Fruit fly (Drosophila melanogaster) whole organism, embryonic: Measurements from ENCODE around the gene Fbp2.
A peak's percentile ranks its signal among the peaks of the same experiment; 100 is the strongest.

Experiments used
- Ada2b ChIP-seq: fragments of 200-800 bp; sonication (Bioruptor generic); IDR thresholded peaks from 2 replicates; pipeline ENCODE4 v1.3.6; 2022; ENCODE audit warnings: missing biosample characterization, missing genetic modification characterization
- Blimp-1 ChIP-seq: fragments of 200-800 bp; sonication (Bioruptor generic); optimal IDR thresholded peaks from 3 replicates; lab custom pipeline; 2018; ENCODE audit warnings: missing biosample characterization, missing genetic modification characterization, mild to moderate bottlenecking, moderate library complexity, missing genetic modification reagents
- CG1024 ChIP-seq: fragments of 200-800 bp; sonication (Bioruptor generic); IDR thresholded peaks from 2 replicates; pipeline ENCODE4 v1.3.6; 2022; ENCODE audit warnings: missing biosample characterization, missing genetic modification characterization
- CG10274 ChIP-seq: fragments of 200-800 bp; sonication (Bioruptor generic); optimal IDR thresholded peaks from 3 replicates; lab custom pipeline; 2017; ENCODE audit warnings: missing biosample characterization, mild to moderate bottlenecking, missing genetic modification characterization
- CG11247 ChIP-seq: fragments of 200-800 bp; sonication (Bioruptor generic); IDR thresholded peaks from 2 replicates; pipeline ENCODE4 v1.3.6; 2022; ENCODE audit warnings: missing biosample characterization, missing genetic modification characterization
- CG1233 ChIP-seq: fragments of 200-800 bp; sonication (Bioruptor generic); optimal IDR thresholded peaks from 4 replicates; lab custom pipeline; 2018; ENCODE audit warnings: missing biosample characterization, mild to moderate bottlenecking, missing genetic modification characterization
- CG12391 ChIP-seq: fragments of 200-800 bp; sonication (Bioruptor generic); optimal IDR thresholded peaks from 3 replicates; lab custom pipeline; 2018; ENCODE audit warnings: missing biosample characterization, mild to moderate bottlenecking, missing genetic modification characterization, moderate library complexity
- CG13424 ChIP-seq: fragments of 200-800 bp; sonication (Bioruptor generic); optimal IDR thresholded peaks from 2 replicates; lab custom pipeline; 2019; ENCODE audit warnings: missing biosample characterization, mild to moderate bottlenecking, missing genetic modification characterization, moderate library complexity
- CG15601 ChIP-seq: fragments of 200-800 bp; sonication (Bioruptor generic); optimal IDR thresholded peaks from 3 replicates; lab custom pipeline; 2019; ENCODE audit warnings: missing biosample characterization, mild to moderate bottlenecking, missing genetic modification characterization, moderate library complexity
- CG16815 ChIP-seq: fragments of 200-800 bp; sonication (Bioruptor generic); optimal IDR thresholded peaks from 3 replicates; lab custom pipeline; 2017; ENCODE audit warnings: missing biosample characterization, mild to moderate bottlenecking, missing genetic modification characterization
- CG3163 ChIP-seq: fragments of 200-800 bp; sonication (Bioruptor generic); optimal IDR thresholded peaks from 3 replicates; lab custom pipeline; 2016; ENCODE audit warnings: missing biosample characterization, missing genetic modification characterization
- CG32767 ChIP-seq: fragments of 200-800 bp; sonication (Bioruptor generic); IDR thresholded peaks from 2 replicates; pipeline ENCODE4 v1.3.6; 2022; ENCODE audit warnings: missing biosample characterization, missing genetic modification characterization
- CG4360 ChIP-seq: fragments of 200-800 bp; sonication (Bioruptor generic); IDR thresholded peaks from 2 replicates; pipeline ENCODE4 v1.3.6; 2022; ENCODE audit warnings: missing biosample characterization, missing genetic modification characterization
- CG4617 ChIP-seq: fragments of 200-800 bp; sonication (Bioruptor generic); optimal IDR thresholded peaks from 3 replicates; lab custom pipeline; 2016; ENCODE audit warnings: missing biosample characterization, missing genetic modification characterization, borderline replicate concordance
- CG6791 ChIP-seq: fragments of 200-800 bp; sonication (Bioruptor generic); IDR thresholded peaks from 3 replicates; pipeline ENCODE4 v1.3.6; 2022; ENCODE audit warnings: missing biosample characterization, missing genetic modification characterization; ENCODE audit not compliant: partially characterized antibody
- CG7271 ChIP-seq: fragments of 200-800 bp; sonication (Bioruptor generic); optimal IDR thresholded peaks from 2 replicates; lab custom pipeline; 2018; ENCODE audit warnings: missing biosample characterization, mild to moderate bottlenecking, missing genetic modification characterization, moderate library complexity
- CG9817 ChIP-seq: fragments of 200-800 bp; sonication (Bioruptor generic); optimal IDR thresholded peaks from 2 replicates; lab custom pipeline; 2018; ENCODE audit warnings: missing biosample characterization, mild to moderate bottlenecking, missing genetic modification characterization, moderate library complexity
- CkIIα-i1 ChIP-seq: fragments of 200-800 bp; sonication (Bioruptor generic); IDR thresholded peaks from 2 replicates; pipeline ENCODE4 v1.3.6; 2022; ENCODE audit warnings: missing biosample characterization, missing genetic modification characterization
- D19A ChIP-seq: fragments of 200-800 bp; optimal IDR thresholded peaks from 3 replicates; lab custom pipeline; 2019; ENCODE audit warnings: missing biosample characterization, mild to moderate bottlenecking, missing genetic modification characterization, moderate library complexity
- Dref ChIP-seq: fragments of 200-800 bp; sonication (Bioruptor generic); IDR thresholded peaks from 2 replicates; pipeline ENCODE4 v1.3.6; 2022; ENCODE audit warnings: missing biosample characterization, missing genetic modification characterization
- Fer1 ChIP-seq: fragments of 200-800 bp; sonication (Bioruptor generic); optimal IDR thresholded peaks from 2 replicates; lab custom pipeline; 2017; ENCODE audit warnings: missing biosample characterization, mild to moderate bottlenecking, missing genetic modification characterization
- H2.0 ChIP-seq: fragments of 200-800 bp; sonication (Bioruptor generic); IDR thresholded peaks from 2 replicates; pipeline ENCODE4 v1.3.6; 2022; ENCODE audit warnings: missing biosample characterization, missing genetic modification characterization
- Hmx ChIP-seq: fragments of 200-800 bp; sonication (Bioruptor generic); optimal IDR thresholded peaks from 2 replicates; lab custom pipeline; 2016; ENCODE audit warnings: missing biosample characterization, missing genetic modification characterization
- Lpt ChIP-seq: fragments of >200 bp; optimal IDR thresholded peaks from 2 replicates; lab custom pipeline; 2018; ENCODE audit warnings: missing biosample characterization, missing genetic modification characterization
- NFAT ChIP-seq: fragments of 200-800 bp; sonication (Bioruptor generic); IDR thresholded peaks from 2 replicates; pipeline ENCODE4 v1.3.6; 2022; ENCODE audit warnings: missing biosample characterization, missing genetic modification characterization
- Nf-YA ChIP-seq: fragments of 200-800 bp; sonication (Bioruptor generic); IDR thresholded peaks from 2 replicates; pipeline ENCODE4 v1.3.6; 2022; ENCODE audit warnings: missing biosample characterization, missing genetic modification characterization
- NfI ChIP-seq: fragments of 200-800 bp; sonication (Bioruptor generic); optimal IDR thresholded peaks from 3 replicates; lab custom pipeline; 2018; ENCODE audit warnings: missing biosample characterization, mild to moderate bottlenecking, missing genetic modification characterization, moderate library complexity
- Poxn ChIP-seq: fragments of 200-800 bp; sonication (Bioruptor generic); IDR thresholded peaks from 2 replicates; pipeline ENCODE4 v1.3.6; 2022; ENCODE audit warnings: missing biosample characterization, missing genetic modification characterization
- Sin3A ChIP-seq: fragments of >200 bp; optimal IDR thresholded peaks from 2 replicates; lab custom pipeline; 2018
- ac ChIP-seq: fragments of 200-800 bp; sonication (Bioruptor generic); optimal IDR thresholded peaks from 3 replicates; lab custom pipeline; 2017; ENCODE audit warnings: missing biosample characterization, mild to moderate bottlenecking, missing genetic modification characterization
- chm ChIP-seq: fragments of 200-800 bp; sonication (Bioruptor generic); IDR thresholded peaks from 2 replicates; pipeline ENCODE4 v1.3.6; 2022; ENCODE audit warnings: missing biosample characterization, missing genetic modification characterization
- corto ChIP-seq: fragments of 200-800 bp; sonication (Bioruptor generic); optimal IDR thresholded peaks from 2 replicates; lab custom pipeline; 2016; ENCODE audit warnings: missing biosample characterization, mild to moderate bottlenecking, missing genetic modification characterization, moderate library complexity
- dimm ChIP-seq: fragments of 200-800 bp; sonication (Bioruptor generic); IDR thresholded peaks from 2 replicates; pipeline ENCODE4 v1.3.6; 2022; ENCODE audit warnings: missing biosample characterization, missing genetic modification characterization
- ewg ChIP-seq: fragments of 200-800 bp; sonication (Bioruptor generic); optimal IDR thresholded peaks from 3 replicates; lab custom pipeline; 2017; ENCODE audit warnings: mild to moderate bottlenecking, missing biosample characterization, missing genetic modification reagents, missing genetic modification characterization
- fd3F ChIP-seq: fragments of 200-800 bp; sonication (Bioruptor generic); optimal IDR thresholded peaks from 2 replicates; lab custom pipeline; 2018; ENCODE audit warnings: missing biosample characterization, mild to moderate bottlenecking, missing genetic modification characterization, moderate library complexity
- gsb ChIP-seq: fragments of 200-800 bp; sonication (Bioruptor generic); IDR thresholded peaks from 2 replicates; pipeline ENCODE4 v1.3.6; 2022; ENCODE audit warnings: missing biosample characterization, missing genetic modification characterization
- ham ChIP-seq: fragments of 200-800 bp; sonication (Bioruptor generic); IDR thresholded peaks from 2 replicates; pipeline ENCODE4 v1.3.6; 2022; ENCODE audit warnings: missing biosample characterization, missing genetic modification characterization
- kah ChIP-seq: fragments of 200-800 bp; sonication (Bioruptor generic); optimal IDR thresholded peaks from 2 replicates; lab custom pipeline; 2018; ENCODE audit warnings: missing biosample characterization, mild to moderate bottlenecking, missing genetic modification characterization
- ken ChIP-seq: fragments of 200-800 bp; sonication (Bioruptor generic); IDR thresholded peaks from 3 replicates; pipeline ENCODE4 v1.3.6; 2022; ENCODE audit warnings: missing biosample characterization, missing genetic modification characterization
- lbe ChIP-seq: fragments of 200-800 bp; sonication (Bioruptor generic); optimal IDR thresholded peaks from 2 replicates; lab custom pipeline; 2016; ENCODE audit warnings: missing biosample characterization, mild to moderate bottlenecking, missing genetic modification characterization
- lmd ChIP-seq: fragments of 200-800 bp; sonication (Bioruptor generic); IDR thresholded peaks from 2 replicates; pipeline ENCODE4 v1.3.6; 2022; ENCODE audit warnings: missing biosample characterization, missing genetic modification characterization
- mam ChIP-seq: fragments of 200-800 bp; sonication (Bioruptor generic); optimal IDR thresholded peaks from 3 replicates; lab custom pipeline; 2016; ENCODE audit warnings: missing biosample characterization, missing genetic modification characterization
- odd ChIP-seq: fragments of 200-800 bp; sonication (Bioruptor generic); optimal IDR thresholded peaks from 2 replicates; lab custom pipeline; 2017; ENCODE audit warnings: missing biosample characterization, mild to moderate bottlenecking, missing genetic modification characterization
- otp ChIP-seq: fragments of 200-800 bp; sonication (Bioruptor generic); IDR thresholded peaks from 3 replicates; pipeline ENCODE4, ENCODE4 v1.3.6; 2022; ENCODE audit warnings: missing biosample characterization, missing genetic modification characterization
- pzg ChIP-seq: fragments of 200-800 bp; sonication (Bioruptor generic); optimal IDR thresholded peaks from 3 replicates; lab custom pipeline; 2018; ENCODE audit warnings: missing biosample characterization, mild to moderate bottlenecking, missing genetic modification characterization, moderate library complexity
- ro ChIP-seq: fragments of 200-800 bp; sonication (Bioruptor generic); IDR thresholded peaks from 2 replicates; pipeline ENCODE4 v1.3.6; 2022; ENCODE audit warnings: missing biosample characterization, missing genetic modification characterization
- sob ChIP-seq: fragments of 200-800 bp; sonication (Bioruptor generic); IDR thresholded peaks from 2 replicates; pipeline ENCODE4 v1.3.6; 2022; ENCODE audit warnings: missing biosample characterization, missing genetic modification characterization
- tin ChIP-seq: fragments of 200-800 bp; sonication (Bioruptor generic); optimal IDR thresholded peaks from 3 replicates; lab custom pipeline; 2016; ENCODE audit warnings: missing biosample characterization, missing genetic modification characterization
- tio ChIP-seq: fragments of 200-800 bp; sonication (Bioruptor generic); optimal IDR thresholded peaks from 2 replicates; lab custom pipeline; 2017; ENCODE audit warnings: missing biosample characterization, missing genetic modification characterization, inconsistent platforms
- tx ChIP-seq: fragments of 200-800 bp; sonication (Bioruptor generic); optimal IDR thresholded peaks from 2 replicates; lab custom pipeline; 2016; ENCODE audit warnings: missing biosample characterization, missing genetic modification characterization
- z ChIP-seq: fragments of 200-800 bp; sonication (Bioruptor generic); IDR thresholded peaks from 3 replicates; pipeline ENCODE4 v1.3.6; 2022; ENCODE audit warnings: missing biosample characterization, missing genetic modification characterization

Fbp2 gene

DNA sequence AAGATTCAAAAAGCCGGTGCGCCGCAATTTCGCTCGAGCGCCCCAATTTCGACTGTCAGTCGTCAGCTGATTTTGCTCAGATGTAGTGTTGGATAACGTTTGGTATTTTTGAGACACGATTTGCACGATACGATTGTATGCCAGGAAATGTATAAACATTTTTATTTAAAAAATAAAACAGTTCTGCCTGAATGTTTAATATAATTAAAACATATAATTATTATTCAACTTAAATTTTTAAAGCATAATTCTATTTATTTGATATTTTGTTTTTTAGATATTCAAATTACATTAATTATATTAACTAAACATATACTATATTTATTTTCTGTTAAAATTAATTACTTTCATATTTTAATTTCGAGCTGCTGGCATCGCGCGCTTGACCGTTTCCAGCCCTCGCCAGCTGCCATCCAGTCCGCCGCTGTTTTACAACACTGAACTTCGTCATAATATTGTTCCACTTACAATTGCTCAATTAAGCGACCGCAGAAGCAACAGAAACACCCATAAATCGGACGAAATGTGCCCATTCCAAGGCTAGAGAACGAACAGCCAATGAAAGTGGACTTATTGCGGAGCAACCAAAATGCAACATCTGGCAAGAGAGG is 4.5 kb downstream of the Fbp2 start, which contains the start of the genes FucTB and scat (continued):
- peak; percentile 7 for TF ChIP-seq Sin3A (lab: Kevin White, UChicago)
- peak; percentile 92 for TF ChIP-seq ken (GFP tag; lab: Robert Waterston, UW)
- TF ChIP-seq z (GFP tag; lab: Robert Waterston, UW): 0 out of 3 replicates have a peak, but pooled peaks have one; percentile 25
- TF ChIP-seq NfI (GFP tag; lab: Kevin White, UChicago): peak; percentile 92
- TF ChIP-seq CG12391 (tag; lab: Kevin White, UChicago): peak; percentile 97
- no peak for TF ChIP-seq CkIIα-i1 (GFP tag; lab: Robert Waterston, UW)
- TF ChIP-seq CG6791 (GFP tag; lab: Robert Waterston, UW): no peak
- peak; percentile 87 for TF ChIP-seq lbe (GFP tag; lab: Kevin White, UChicago)
- peak; percentile 86 for TF ChIP-seq Fer1 (GFP tag; lab: Kevin White, UChicago)
- peak; percentile 39 for TF ChIP-seq corto (GFP tag; lab: Kevin White, UChicago)
- TF ChIP-seq kah (GFP tag; lab: Kevin White, UChicago): peak; percentile 50
- TF ChIP-seq tin (GFP tag; lab: Kevin White, UChicago): peak; percentile 92
- peak; percentile 89 for TF ChIP-seq H2.0 (GFP tag; lab: Robert Waterston, UW)
- no peak; the same call in 1 of the 2 replicates for TF ChIP-seq CG4360
- TF ChIP-seq pzg (GFP tag; lab: Kevin White, UChicago): peak; percentile 22
- TF ChIP-seq CG10274 (GFP tag; lab: Kevin White, UChicago): peak; percentile 69
- TF ChIP-seq Lpt (GFP tag; lab: Kevin White, UChicago): no peak
- peak; percentile 84 for TF ChIP-seq CG1233 (GFP tag; lab: Kevin White, UChicago)
- TF ChIP-seq dimm: peak; percentile 81
- TF ChIP-seq tx (GFP tag; lab: Kevin White, UChicago): peak; percentile 66
- TF ChIP-seq CG3163 (GFP tag; lab: Kevin White, UChicago): no peak
- peak; percentile 69; the same call in 1 of the 2 replicates for TF ChIP-seq Nf-YA
- TF ChIP-seq NFAT (GFP tag; lab: Robert Waterston, UW): peak; percentile 93
- TF ChIP-seq CG1024 (GFP tag; lab: Robert Waterston, UW): peak; percentile 56; the same call in 1 of the 2 replicates
- peak; percentile 92 for TF ChIP-seq lmd (GFP tag; lab: Robert Waterston, UW)
- TF ChIP-seq Ada2b: peak; percentile 86
- TF ChIP-seq Dref (GFP tag; lab: Robert Waterston, UW): 0 out of 2 replicates have a peak, but pooled peaks have one; percentile 38
- peak; percentile 75 for TF ChIP-seq Poxn (GFP tag; lab: Robert Waterston, UW)
- peak; percentile 88 for TF ChIP-seq CG7271 (tag; lab: Kevin White, UChicago)
- TF ChIP-seq otp (GFP tag; lab: Robert Waterston, UW): peak; percentile 71; the same call in 1 of the 3 replicates
- peak; percentile 97 for TF ChIP-seq CG13424 (tag; lab: Kevin White, UChicago)
- peak; percentile 91 for TF ChIP-seq CG15601
- peak; percentile 62 for TF ChIP-seq mam (GFP tag; lab: Kevin White, UChicago)
- TF ChIP-seq tio (GFP tag; lab: Kevin White, UChicago): peak; percentile 91
- peak; percentile 95 for TF ChIP-seq CG16815 (GFP tag; lab: Kevin White, UChicago)
- TF ChIP-seq CG11247: peak; percentile 91
- no peak for TF ChIP-seq ham
- TF ChIP-seq CG4617 (GFP tag; lab: Kevin White, UChicago): peak; percentile 83
- TF ChIP-seq Hmx (GFP tag; lab: Kevin White, UChicago): no peak
- TF ChIP-seq ac (GFP tag; lab: Kevin White, UChicago): peak; percentile 20
- peak; percentile 89 for TF ChIP-seq fd3F (GFP tag; lab: Kevin White, UChicago)
- TF ChIP-seq chm (GFP tag; lab: Robert Waterston, UW): no peak
- peak; percentile 78 for TF ChIP-seq odd (GFP tag; lab: Kevin White, UChicago)
- peak; percentile 88 for TF ChIP-seq ewg (GFP tag; lab: Kevin White, UChicago)
- TF ChIP-seq ro (GFP tag; lab: Robert Waterston, UW): peak; percentile 77
- TF ChIP-seq D19A (tag; lab: Kevin White, UChicago): no peak
- TF ChIP-seq CG9817 (tag; lab: Kevin White, UChicago): peak; percentile 94
- TF ChIP-seq CG32767: peak; percentile 84; the same call in 1 of the 2 replicates
- TF ChIP-seq sob (GFP tag; lab: Robert Waterston, UW): peak; percentile 94
- TF ChIP-seq gsb: peak; percentile 73
- TF ChIP-seq Blimp-1 (GFP tag; lab: Kevin White, UChicago): peak; percentile 89
